Fruit fly (Drosophila melanogaster) whole organism, embryonic: ENCODE results near the gene cv-c.

ENCODE experiments used
- CG14441 ChIP-seq: fragments of 200-800 bp; sonication (Bioruptor generic); IDR thresholded peaks from 2 replicates; pipeline ENCODE4 v1.3.6; 2022; ENCODE audit warnings: missing biosample characterization, missing genetic modification characterization
- CG8478 ChIP-seq: fragments of >200 bp; optimal IDR thresholded peaks from 2 replicates; lab custom pipeline; 2018
- CrebB ChIP-seq: fragments of 200-800 bp; sonication (Bioruptor generic); optimal IDR thresholded peaks from 3 replicates; lab custom pipeline; 2018; ENCODE audit warnings: missing biosample characterization, mild to moderate bottlenecking, missing genetic modification characterization
- D19A ChIP-seq: fragments of 200-800 bp; optimal IDR thresholded peaks from 3 replicates; lab custom pipeline; 2019; ENCODE audit warnings: missing biosample characterization, mild to moderate bottlenecking, missing genetic modification characterization, moderate library complexity
- HLH4C ChIP-seq: fragments of 200-800 bp; sonication (Bioruptor generic); IDR thresholded peaks from 3 replicates; pipeline ENCODE4 v1.3.6; 2022; ENCODE audit warnings: missing biosample characterization, missing genetic modification characterization; ENCODE audit not compliant: partially characterized antibody
- Tbp ChIP-seq: fragments of >200 bp; optimal IDR thresholded peaks from 2 replicates; lab custom pipeline; 2018; ENCODE audit warnings: missing biosample characterization, missing genetic modification characterization
- gcm ChIP-seq: fragments of 200-800 bp; sonication (Bioruptor generic); optimal IDR thresholded peaks from 2 replicates; lab custom pipeline; 2019; ENCODE audit warnings: missing biosample characterization, mild to moderate bottlenecking, missing genetic modification characterization, moderate library complexity
- h ChIP-seq: fragments of >200 bp; optimal IDR thresholded peaks from 2 replicates; lab custom pipeline; 2017
- ken ChIP-seq: fragments of 200-800 bp; sonication (Bioruptor generic); IDR thresholded peaks from 3 replicates; pipeline ENCODE4 v1.3.6; 2022; ENCODE audit warnings: missing biosample characterization, missing genetic modification characterization
- peb ChIP-seq: fragments of 200-800 bp; sonication (Bioruptor generic); IDR thresholded peaks from 2 replicates; pipeline ENCODE4 v1.3.6; 2022; ENCODE audit warnings: missing biosample characterization, missing genetic modification characterization
- pnt ChIP-seq: fragments of 200-800 bp; sonication (Bioruptor generic); optimal IDR thresholded peaks from 3 replicates; lab custom pipeline; 2016; ENCODE audit warnings: missing biosample characterization, missing genetic modification characterization
- slp2 ChIP-seq: fragments of 200-800 bp; sonication (Bioruptor generic); optimal IDR thresholded peaks from 2 replicates; lab custom pipeline; 2016; ENCODE audit warnings: missing biosample characterization, missing genetic modification characterization

dm6 chr3R:14498072-14498471, 16.6 kb upstream of the cv-c start:
- TF ChIP-seq gcm (GFP tag; lab: Kevin White, UChicago) (no peak), CrebB (tag; lab: Kevin White, UChicago) (no peak), ken (GFP tag; lab: Robert Waterston, UW) (no peak), CG8478 (no peak), h (lab: Kevin White, UChicago) (no peak), peb (GFP tag; lab: Robert Waterston, UW) (no peak), HLH4C (GFP tag; lab: Robert Waterston, UW) (no peak), pnt (GFP tag; lab: Kevin White, UChicago) (no peak), slp2 (no peak), D19A (no peak), CG14441 (GFP tag; lab: Robert Waterston, UW) (no peak), Tbp (no peak)
